Worm (Caenorhabditis elegans) whole organism, L1 larva: Measurements from ENCODE around the gene F49F1.9.

Experiments
- blmp-1 ChIP-seq: fragments of 150-350 bp; optimal IDR thresholded peaks from 2 replicates; lab custom pipeline; 2014; ENCODE audit warnings: missing biosample characterization, missing genetic modification characterization
- ceh-82 ChIP-seq, 3 experiments: fragments of 150-350 bp in 1 of 3; sonication (generic microtip) in 2 of 3; optimal IDR thresholded peaks; 2 replicates each; lab custom pipeline; 2014 to 2017; ENCODE audit warnings: missing biosample characterization in 3 of 3, missing genetic modification characterization in 3 of 3
- fkh-10 ChIP-seq: sonication (generic microtip); optimal IDR thresholded peaks from 2 replicates; lab custom pipeline; 2017; ENCODE audit warnings: missing biosample characterization, missing genetic modification reagents, missing genetic modification characterization
- lin-35 ChIP-seq, 2 experiments: fragments of 150-350 bp; optimal IDR thresholded peaks; 2 replicates each; lab custom pipeline; 2014; ENCODE audit warnings: missing biosample characterization in 2 of 2, missing genetic modification characterization in 2 of 2, missing genetic modification reagents in 2 of 2
- lin-39 ChIP-seq: fragments of 150-350 bp; optimal IDR thresholded peaks from 2 replicates; lab custom pipeline; 2014; ENCODE audit warnings: missing biosample characterization, missing genetic modification reagents, missing genetic modification characterization
- lsy-2 ChIP-seq, 2 experiments: fragments of 150-350 bp; optimal IDR thresholded peaks; 2 replicates each; lab custom pipeline; 2014; ENCODE audit warnings: missing biosample characterization in 2 of 2, missing genetic modification characterization in 2 of 2
- nhr-19 ChIP-seq: fragments of 200-800 bp; sonication (Bioruptor generic); conservative IDR thresholded peaks from 2 replicates; pipeline ENCODE4 v1.3.6; 2022; ENCODE audit warnings: missing genetic modification characterization, missing compliant biosample characterization
- pqm-1 ChIP-seq: sonication (generic microtip); optimal IDR thresholded peaks from 3 replicates; lab custom pipeline; 2017; ENCODE audit warnings: missing biosample characterization, missing genetic modification characterization
- skn-1 ChIP-seq: fragments of 150-350 bp; optimal IDR thresholded peaks from 2 replicates; lab custom pipeline; 2014; ENCODE audit warnings: missing biosample characterization, missing genetic modification characterization
- tbx-2 ChIP-seq: sonication (generic microtip); optimal IDR thresholded peaks from 2 replicates; lab custom pipeline; 2016; ENCODE audit warnings: missing genetic modification characterization, missing compliant biosample characterization
- unc-130 ChIP-seq: fragments of 150-350 bp; optimal IDR thresholded peaks from 2 replicates; lab custom pipeline; 2017; ENCODE audit warnings: missing biosample characterization, missing genetic modification characterization, inconsistent platforms
- unc-98 ChIP-seq: fragments of 200-800 bp; sonication (Bioruptor generic); IDR thresholded peaks from 2 replicates; pipeline ENCODE4 v1.3.6; 2022; ENCODE audit warnings: missing genetic modification characterization, missing compliant biosample characterization
- xbp-1 ChIP-seq: sonication (generic microtip); optimal IDR thresholded peaks from 2 replicates; lab custom pipeline; 2016; ENCODE audit warnings: missing genetic modification characterization, missing compliant biosample characterization

- TF ChIP-seq tbx-2 (tag; lab: Kevin White, UChicago) (no peak), pqm-1 (no peak), xbp-1 (tag; lab: Kevin White, UChicago) (no peak), lin-35 (GFP tag; optimal IDR thresholded peaks at IDR 0.05; lab: Kevin White, UChicago) (no peak), fkh-10 (GFP tag; lab: Kevin White, UChicago) (no peak), nhr-19 (no peak), unc-130 (tag; lab: Kevin White, UChicago) (no peak), lsy-2 (tag; optimal IDR thresholded peaks at IDR 0.05; lab: Kevin White, UChicago) (no peak), blmp-1 (tag; lab: Kevin White, UChicago) (no peak), ceh-82 (tag; optimal IDR thresholded peaks at IDR 0.05; lab: Kevin White, UChicago) (no peak), unc-98 (GFP tag; lab: Robert Waterston, UW) (no peak), skn-1 (tag; lab: Kevin White, UChicago) (no peak), lin-39 (tag; lab: Kevin White, UChicago) (no peak)
These were observed 41.1 kb upstream of the F49F1.9 start, which contains the start of gene tsen-34 for ce11 chrIV:4178424-4178823.
